Fruit fly (Drosophila melanogaster): ENCODE measurements around the gene Srx.

Gene Srx

DNA sequence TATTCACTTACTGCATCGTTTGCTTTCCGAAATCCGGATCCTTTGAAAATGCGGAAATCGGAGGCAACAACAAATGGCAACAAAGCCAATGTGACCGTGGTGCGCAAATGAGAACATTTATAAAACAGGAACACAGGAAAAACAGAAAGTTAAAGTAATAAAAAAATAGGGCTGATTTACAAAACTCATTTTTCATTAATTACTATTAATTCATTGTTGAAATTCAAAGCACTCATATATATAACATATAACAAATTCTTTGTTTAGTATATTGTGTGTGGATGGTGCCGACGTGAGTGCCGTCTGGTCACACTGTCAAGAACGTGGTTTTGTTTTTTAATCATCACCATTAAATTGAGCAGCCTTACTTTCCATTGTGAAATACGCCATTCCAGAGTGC, 3.9 kb downstream of the Srx start, which contains the start of the genes Arp8 and CG6769 (continued):
- TF ChIP-seq CG11456 (GFP tag; IDR thresholded peaks at IDR 0.05) = no peak
- no peak for TF ChIP-seq ro (GFP tag; IDR thresholded peaks at IDR 0.05)
- TF ChIP-seq Taf1 (GFP tag; IDR thresholded peaks at IDR 0.05) = no peak
- no peak for TF ChIP-seq exex (tag; optimal IDR thresholded peaks at IDR 0.05)
- TF ChIP-seq CG2712 (tag; optimal IDR thresholded peaks at IDR 0.05) = peak; percentile 19
- no peak for TF ChIP-seq gce (GFP tag; IDR thresholded peaks at IDR 0.05)
- peak; percentile 53 for TF ChIP-seq CG2116 (GFP tag; optimal IDR thresholded peaks at IDR 0.05)
- TF ChIP-seq peb (GFP tag; IDR thresholded peaks at IDR 0.05) = no peak
- peak; percentile 74 for TF ChIP-seq MBD-R2 (GFP tag; IDR thresholded peaks at IDR 0.05)

DNA sequence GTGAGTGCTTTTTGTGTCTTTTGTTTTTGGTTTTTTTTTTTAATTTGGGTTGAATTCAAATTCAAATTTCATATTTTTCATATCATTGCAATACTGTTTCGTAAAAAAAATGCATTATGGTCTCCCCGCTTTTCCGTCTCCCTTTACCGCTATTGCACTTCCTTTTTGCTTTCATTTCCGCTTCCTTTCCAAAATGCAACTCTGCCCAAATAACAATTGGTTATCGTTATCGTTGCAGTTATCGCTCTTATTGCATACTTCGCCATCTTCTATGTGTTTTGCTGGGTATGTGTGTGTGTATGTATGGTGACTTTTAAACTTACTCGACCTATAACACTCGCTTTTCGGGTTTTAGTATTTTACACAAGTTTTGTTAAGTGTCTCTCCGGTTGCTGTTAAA, 8.3 kb downstream of the Srx start:
- TF ChIP-seq CG10267 (tag; optimal IDR thresholded peaks at IDR 0.05) (peak; percentile 18), CG2116 (GFP tag; optimal IDR thresholded peaks at IDR 0.05) (peak; percentile 91), CG1603 (tag; optimal IDR thresholded peaks at IDR 0.05) (peak; percentile 33), Hr78 (GFP tag; optimal IDR thresholded peaks at IDR 0.05) (no peak), nom (GFP tag; optimal IDR thresholded peaks at IDR 0.05) (peak; percentile 22), CG33557 (GFP tag; optimal IDR thresholded peaks at IDR 0.05) (peak; percentile 25), CG1233 (GFP tag; optimal IDR thresholded peaks at IDR 0.05) (peak; percentile 36), CG17359 (tag; optimal IDR thresholded peaks at IDR 0.05) (peak; percentile 15), phol (tag; optimal IDR thresholded peaks at IDR 0.05) (peak; percentile 53), CG7271 (tag; optimal IDR thresholded peaks at IDR 0.05) (peak; percentile 95), zen (tag; optimal IDR thresholded peaks at IDR 0.05) (peak; percentile 34), bbx (GFP tag; IDR thresholded peaks at IDR 0.05; ENCODE audit: partially characterized antibody) (0 out of 2 replicates have a peak, but pooled peaks have one; percentile 21), fd102C (GFP tag; optimal IDR thresholded peaks at IDR 0.05) (peak; percentile 71), CG14710 (tag; optimal IDR thresholded peaks at IDR 0.05) (peak; percentile 18), Meics (GFP tag; optimal IDR thresholded peaks at IDR 0.05) (no peak), CG17385 (GFP tag; optimal IDR thresholded peaks at IDR 0.05) (peak; percentile 6), CG3281 (GFP tag; optimal IDR thresholded peaks at IDR 0.05) (no peak), CG9727 (GFP tag; optimal IDR thresholded peaks at IDR 0.05) (peak; percentile 10), CG17328 (GFP tag; IDR thresholded peaks at IDR 0.05) (0 out of 2 replicates have a peak, but pooled peaks have one; percentile 25), CG8290 (GFP tag; optimal IDR thresholded peaks at IDR 0.05) (peak; percentile 41), CG8290 (tag; optimal IDR thresholded peaks at IDR 0.05) (peak in 1 of 2 experiments; percentile 31), Elba2 (GFP tag; optimal IDR thresholded peaks at IDR 0.05) (peak; percentile 16), hkb (optimal IDR thresholded peaks at IDR 0.05) (no peak), hkb (GFP tag; IDR thresholded peaks at IDR 0.05) (peak; percentile 30; the same call in 1 of the 2 replicates), sens (GFP tag) (peak; percentile 22), CG10979 (tag; optimal IDR thresholded peaks at IDR 0.05) (no peak), stwl (tag; optimal IDR thresholded peaks at IDR 0.05) (peak; percentile 85), Ets97D (GFP tag; optimal IDR thresholded peaks at IDR 0.05) (peak; percentile 62), CG11696 (GFP tag; IDR thresholded peaks at IDR 0.05) (no peak), cg (GFP tag; optimal IDR thresholded peaks at IDR 0.05) (peak; percentile 1), Dbx (GFP tag; IDR thresholded peaks at IDR 0.05) (no peak), Sox100B (GFP tag; optimal IDR thresholded peaks at IDR 0.05) (peak; percentile 18), CG4707 (GFP tag; optimal IDR thresholded peaks at IDR 0.05) (peak; percentile 23)
